Fruit fly (Drosophila melanogaster) whole organism, embryonic: Measurements from ENCODE around the gene Prosbeta6.

Source experiments
- Abd-B ChIP-seq: fragments of 200-800 bp; sonication (Bioruptor generic); optimal IDR thresholded peaks from 2 replicates; lab custom pipeline; 2018; ENCODE audit warnings: missing biosample characterization, mild to moderate bottlenecking, missing genetic modification characterization, moderate library complexity
- B-H2 ChIP-seq: fragments of 200-800 bp; sonication (Bioruptor generic); optimal IDR thresholded peaks from 2 replicates; lab custom pipeline; 2018; ENCODE audit warnings: missing biosample characterization, mild to moderate bottlenecking, missing genetic modification characterization
- CG10979 ChIP-seq: fragments of 200-800 bp; sonication (Bioruptor generic); optimal IDR thresholded peaks from 2 replicates; lab custom pipeline; 2018; ENCODE audit warnings: missing biosample characterization, mild to moderate bottlenecking, missing genetic modification characterization, moderate library complexity
- CG11456 ChIP-seq: fragments of 200-800 bp; sonication (Bioruptor generic); IDR thresholded peaks from 3 replicates; pipeline ENCODE4 v1.3.6; 2022; ENCODE audit warnings: missing biosample characterization, missing genetic modification characterization
- CG11695 ChIP-seq: fragments of 200-800 bp; sonication (Bioruptor generic); IDR thresholded peaks from 3 replicates; pipeline ENCODE4 v1.3.6; 2022; ENCODE audit warnings: missing biosample characterization, missing genetic modification characterization
- CG11696 ChIP-seq: fragments of 200-800 bp; sonication (Bioruptor generic); IDR thresholded peaks from 2 replicates; pipeline ENCODE4 v1.3.6; 2022; ENCODE audit warnings: missing biosample characterization, missing genetic modification characterization
- CG12219 ChIP-seq: fragments of 200-800 bp; sonication (Bioruptor generic); optimal IDR thresholded peaks from 3 replicates; lab custom pipeline; 2018; ENCODE audit warnings: missing biosample characterization, mild to moderate bottlenecking, missing genetic modification characterization
- CG12391 ChIP-seq: fragments of 200-800 bp; sonication (Bioruptor generic); optimal IDR thresholded peaks from 3 replicates; lab custom pipeline; 2018; ENCODE audit warnings: missing biosample characterization, mild to moderate bottlenecking, missing genetic modification characterization, moderate library complexity
- CG12659 ChIP-seq: fragments of 200-800 bp; sonication (Bioruptor generic); optimal IDR thresholded peaks from 3 replicates; lab custom pipeline; 2017; ENCODE audit warnings: mild to moderate bottlenecking, missing biosample characterization, missing genetic modification reagents, missing genetic modification characterization
- CG13424 ChIP-seq: fragments of 200-800 bp; sonication (Bioruptor generic); optimal IDR thresholded peaks from 2 replicates; lab custom pipeline; 2019; ENCODE audit warnings: missing biosample characterization, mild to moderate bottlenecking, missing genetic modification characterization, moderate library complexity
- CG17385 ChIP-seq: fragments of 200-800 bp; sonication (Bioruptor generic); optimal IDR thresholded peaks from 3 replicates; lab custom pipeline; 2018; ENCODE audit warnings: missing biosample characterization, mild to moderate bottlenecking, missing genetic modification characterization
- CG2120 ChIP-seq: fragments of 200-800 bp; sonication (Bioruptor generic); optimal IDR thresholded peaks from 3 replicates; lab custom pipeline; 2016; ENCODE audit warnings: missing biosample characterization, missing genetic modification characterization
- CG2889 ChIP-seq: fragments of 200-800 bp; sonication (Bioruptor generic); IDR thresholded peaks from 3 replicates; pipeline ENCODE4 v1.3.6; 2022; ENCODE audit warnings: missing biosample characterization, missing genetic modification characterization
- CG31224 ChIP-seq: fragments of 200-800 bp; sonication (Bioruptor generic); IDR thresholded peaks from 2 replicates; pipeline ENCODE4 v1.3.6; 2022; ENCODE audit warnings: missing biosample characterization, missing genetic modification characterization
- CG31441 ChIP-seq: fragments of 200-800 bp; sonication (Bioruptor generic); IDR thresholded peaks from 2 replicates; pipeline ENCODE4 v1.3.6; 2022; ENCODE audit warnings: missing biosample characterization, missing genetic modification characterization
- CG33213 ChIP-seq: fragments of 200-800 bp; sonication (Bioruptor generic); optimal IDR thresholded peaks from 3 replicates; lab custom pipeline; 2016; ENCODE audit warnings: missing biosample characterization, missing genetic modification characterization
- CG33557 ChIP-seq: fragments of 200-800 bp; sonication (Bioruptor generic); optimal IDR thresholded peaks from 2 replicates; lab custom pipeline; 2019; ENCODE audit warnings: missing biosample characterization, mild to moderate bottlenecking, missing genetic modification characterization, moderate library complexity
- CG34422 ChIP-seq: fragments of 200-800 bp; sonication (Bioruptor generic); IDR thresholded peaks from 3 replicates; pipeline ENCODE4 v1.3.6; 2022; ENCODE audit warnings: missing biosample characterization, missing genetic modification characterization
- CG6689 ChIP-seq: fragments of 200-800 bp; sonication (Bioruptor generic); IDR thresholded peaks from 2 replicates; pipeline ENCODE4 v1.3.6; 2022; ENCODE audit warnings: missing biosample characterization, missing genetic modification characterization
- CG8944 ChIP-seq: fragments of 200-800 bp; sonication (Bioruptor generic); optimal IDR thresholded peaks from 3 replicates; lab custom pipeline; 2016; ENCODE audit warnings: missing biosample characterization, missing genetic modification characterization
- CHES-1-like ChIP-seq: fragments of 200-800 bp; sonication (Bioruptor generic); optimal IDR thresholded peaks from 2 replicates; lab custom pipeline; 2016; ENCODE audit warnings: missing biosample characterization, missing genetic modification characterization
- D19A ChIP-seq: fragments of 200-800 bp; optimal IDR thresholded peaks from 3 replicates; lab custom pipeline; 2019; ENCODE audit warnings: missing biosample characterization, mild to moderate bottlenecking, missing genetic modification characterization, moderate library complexity
- Drgx ChIP-seq: fragments of 200-800 bp; sonication (Bioruptor generic); IDR thresholded peaks from 2 replicates; pipeline ENCODE4 v1.3.6; 2022; ENCODE audit warnings: missing biosample characterization, missing genetic modification characterization
- E2f2 ChIP-seq: fragments of 200-800 bp; sonication (Bioruptor generic); IDR thresholded peaks from 2 replicates; pipeline ENCODE4 v1.3.6; 2022; ENCODE audit warnings: missing biosample characterization, missing genetic modification characterization
- Eip74EF ChIP-seq, 2 experiments: fragments of 200-800 bp in 1 of 2; fragments of >200 bp in 1 of 2; sonication (Bioruptor generic) in 1 of 2; optimal IDR thresholded peaks; 2 replicates each; lab custom pipeline; 2017 to 2019; ENCODE audit warnings: missing biosample characterization in 2 of 2, missing genetic modification characterization in 2 of 2, mild to moderate bottlenecking in 1 of 2, moderate library complexity in 1 of 2
- Hr51 ChIP-seq, 2 experiments: fragments of 200-800 bp; sonication (Bioruptor generic); optimal IDR thresholded peaks; 2 replicates in 1 of 2; 3 replicates in 1 of 2; lab custom pipeline; 2016 to 2018; ENCODE audit warnings: missing biosample characterization in 2 of 2, missing genetic modification characterization in 2 of 2, mild to moderate bottlenecking in 1 of 2, moderate library complexity in 1 of 2
- Mes4 ChIP-seq: fragments of 200-800 bp; sonication (Bioruptor generic); optimal IDR thresholded peaks from 2 replicates; lab custom pipeline; 2016; ENCODE audit warnings: missing biosample characterization, missing genetic modification characterization
- Oli ChIP-seq: fragments of 200-800 bp; sonication (Bioruptor generic); optimal IDR thresholded peaks from 2 replicates; lab custom pipeline; 2018; ENCODE audit warnings: missing biosample characterization, mild to moderate bottlenecking, missing genetic modification characterization, moderate library complexity
- Opbp ChIP-seq: fragments of 200-800 bp; sonication (Bioruptor generic); IDR thresholded peaks from 3 replicates; pipeline ENCODE4 v1.3.6; 2022; ENCODE audit warnings: missing biosample characterization, missing genetic modification characterization; ENCODE audit not compliant: partially characterized antibody
- Rfx ChIP-seq: fragments of 200-800 bp; sonication (Bioruptor generic); IDR thresholded peaks from 2 replicates; pipeline ENCODE4 v1.3.6; 2022; ENCODE audit warnings: missing biosample characterization, missing genetic modification characterization
- Tbp ChIP-seq: fragments of >200 bp; optimal IDR thresholded peaks from 2 replicates; lab custom pipeline; 2018; ENCODE audit warnings: missing biosample characterization, missing genetic modification characterization
- Xbp1 ChIP-seq: fragments of 200-800 bp; sonication (Bioruptor generic); optimal IDR thresholded peaks from 3 replicates; lab custom pipeline; 2016; ENCODE audit warnings: missing biosample characterization, mild to moderate bottlenecking, missing genetic modification characterization
- Xrp1 ChIP-seq: fragments of 200-800 bp; sonication (Bioruptor generic); IDR thresholded peaks from 2 replicates; pipeline ENCODE4 v1.3.6; 2022; ENCODE audit warnings: missing biosample characterization, missing genetic modification characterization
- az2 ChIP-seq: fragments of 200-800 bp; sonication (Bioruptor generic); optimal IDR thresholded peaks from 3 replicates; lab custom pipeline; 2016; ENCODE audit warnings: missing biosample characterization, missing genetic modification characterization
- eve ChIP-seq, 2 experiments: fragments of >200 bp; optimal IDR thresholded peaks; 2 replicates each; lab custom pipeline; 2017; ENCODE audit warnings: missing biosample characterization in 2 of 2, missing genetic modification characterization in 2 of 2
- exex ChIP-seq: fragments of 200-800 bp; sonication (Bioruptor generic); optimal IDR thresholded peaks from 4 replicates; lab custom pipeline; 2018; ENCODE audit warnings: missing biosample characterization, mild to moderate bottlenecking, missing genetic modification characterization, moderate library complexity
- eyg ChIP-seq: fragments of 200-800 bp; sonication (Bioruptor generic); optimal IDR thresholded peaks from 3 replicates; lab custom pipeline; 2016; ENCODE audit warnings: missing biosample characterization, missing genetic modification characterization
- grn ChIP-seq: fragments of 200-800 bp; sonication (Bioruptor generic); optimal IDR thresholded peaks from 3 replicates; lab custom pipeline; 2017; ENCODE audit warnings: missing biosample characterization, missing genetic modification characterization
- gsb ChIP-seq: fragments of 200-800 bp; sonication (Bioruptor generic); IDR thresholded peaks from 2 replicates; pipeline ENCODE4 v1.3.6; 2022; ENCODE audit warnings: missing biosample characterization, missing genetic modification characterization
- gsb-n ChIP-seq: fragments of 200-800 bp; sonication (Bioruptor generic); optimal IDR thresholded peaks from 3 replicates; lab custom pipeline; 2018; ENCODE audit warnings: missing biosample characterization, mild to moderate bottlenecking, missing genetic modification characterization
- ind ChIP-seq: fragments of 200-800 bp; sonication (Bioruptor generic); optimal IDR thresholded peaks from 3 replicates; lab custom pipeline; 2016; ENCODE audit warnings: missing biosample characterization, missing genetic modification characterization
- lab ChIP-seq: fragments of 200-800 bp; sonication (Bioruptor generic); optimal IDR thresholded peaks from 3 replicates; lab custom pipeline; 2017; ENCODE audit warnings: missing biosample characterization, missing genetic modification characterization, mild to moderate bottlenecking, moderate library complexity, missing genetic modification reagents
- maf-S ChIP-seq: fragments of 200-800 bp; sonication (Bioruptor generic); optimal IDR thresholded peaks from 2 replicates; lab custom pipeline; 2016; ENCODE audit warnings: missing biosample characterization, missing genetic modification characterization
- nom ChIP-seq: fragments of 200-800 bp; sonication (Bioruptor generic); optimal IDR thresholded peaks from 2 replicates; lab custom pipeline; 2017; ENCODE audit warnings: missing biosample characterization, missing genetic modification characterization, mild to moderate bottlenecking, moderate library complexity, missing genetic modification reagents
- sima ChIP-seq: fragments of 200-800 bp; sonication (Bioruptor generic); optimal IDR thresholded peaks from 2 replicates; lab custom pipeline; 2016; ENCODE audit warnings: missing biosample characterization, missing genetic modification characterization
- sob ChIP-seq: fragments of 200-800 bp; sonication (Bioruptor generic); IDR thresholded peaks from 2 replicates; pipeline ENCODE4 v1.3.6; 2022; ENCODE audit warnings: missing biosample characterization, missing genetic modification characterization
- stc ChIP-seq: fragments of 200-800 bp; sonication (Bioruptor generic); IDR thresholded peaks from 2 replicates; pipeline ENCODE4 v1.3.6; 2022; ENCODE audit warnings: missing biosample characterization, missing genetic modification characterization
- trh ChIP-seq: fragments of 200-800 bp; sonication (Bioruptor generic); optimal IDR thresholded peaks from 2 replicates; lab custom pipeline; 2016; ENCODE audit warnings: missing biosample characterization, missing genetic modification characterization
- yki ChIP-seq: fragments of >200 bp; optimal IDR thresholded peaks from 3 replicates; lab custom pipeline; 2018

Gene Prosbeta6

dm6 chr3L:16571014-16571738, 39.0 kb downstream of the Prosbeta6 start (continued):
- TF ChIP-seq maf-S (GFP tag; lab: Kevin White, UChicago) (peak; percentile 23), stc (GFP tag; lab: Robert Waterston, UW) (peak; percentile 55; the same call in 1 of the 2 replicates), Abd-B (GFP tag; lab: Kevin White, UChicago) (peak; percentile 4), az2 (GFP tag; lab: Kevin White, UChicago) (peak; percentile 33), CG12391 (tag; lab: Kevin White, UChicago) (peak; percentile 60), Mes4 (GFP tag; lab: Kevin White, UChicago) (no peak), Oli (tag; lab: Kevin White, UChicago) (peak; percentile 47), CG6689 (peak; percentile 64; the same call in 1 of the 2 replicates), E2f2 (GFP tag; lab: Robert Waterston, UW) (peak; percentile 43), sima (GFP tag; lab: Kevin White, UChicago) (no peak), gsb (GFP tag; lab: Robert Waterston, UW) (peak; percentile 29; the same call in 1 of the 2 replicates), CG12219 (GFP tag; lab: Kevin White, UChicago) (peak; percentile 17), CHES-1-like (GFP tag; lab: Kevin White, UChicago) (peak; percentile 32), CG34422 (GFP tag; lab: Robert Waterston, UW) (0 out of 3 replicates have a peak, but pooled peaks have one; percentile 33), CG33213 (GFP tag; lab: Kevin White, UChicago) (peak; percentile 56), Tbp (GFP tag; lab: Kevin White, UChicago) (no peak), CG11696 (GFP tag; lab: Robert Waterston, UW) (peak; percentile 22; the same call in 1 of the 2 replicates), CG11695 (GFP tag; lab: Robert Waterston, UW) (peak; percentile 57; the same call in 2 of the 3 replicates), Drgx (GFP tag; lab: Robert Waterston, UW) (peak; percentile 36; the same call in 1 of the 2 replicates), CG31441 (GFP tag; lab: Robert Waterston, UW) (peak; percentile 30; the same call in 1 of the 2 replicates), Rfx (peak; percentile 85), CG2120 (GFP tag; lab: Kevin White, UChicago) (peak; percentile 82), Xrp1 (GFP tag; lab: Robert Waterston, UW) (peak; percentile 63), Xbp1 (GFP tag; lab: Kevin White, UChicago) (peak; percentile 56), CG10979 (peak; percentile 38), nom (GFP tag; lab: Kevin White, UChicago) (no peak), CG17385 (GFP tag; lab: Kevin White, UChicago) (peak; percentile 30), trh (GFP tag; lab: Kevin White, UChicago) (no peak), Opbp (GFP tag; lab: Robert Waterston, UW) (no peak), CG11456 (GFP tag; lab: Robert Waterston, UW) (0 out of 3 replicates have a peak, but pooled peaks have one; percentile 39), CG8944 (GFP tag; lab: Kevin White, UChicago) (no peak), Hr51 (GFP tag; optimal IDR thresholded peaks at IDR 0.05; lab: Kevin White, UChicago) (peak; percentile 33 to 65), ind (peak; percentile 44), exex (tag; lab: Kevin White, UChicago) (no peak), eve (GFP tag; optimal IDR thresholded peaks at IDR 0.05; lab: Kevin White, UChicago) (peak in 1 of 2 experiments; percentile 45), gsb-n (tag; lab: Kevin White, UChicago) (no peak), CG12659 (GFP tag; lab: Kevin White, UChicago) (peak; percentile 53), CG33557 (no peak), yki (lab: Kevin White, UChicago) (no peak), CG13424 (tag; lab: Kevin White, UChicago) (peak; percentile 42), Eip74EF (GFP tag; optimal IDR thresholded peaks at IDR 0.05; lab: Kevin White, UChicago) (no peak), grn (GFP tag; lab: Kevin White, UChicago) (no peak), CG31224 (GFP tag; lab: Robert Waterston, UW) (peak; percentile 15; the same call in 1 of the 2 replicates), sob (GFP tag; lab: Robert Waterston, UW) (peak; percentile 70), eyg (GFP tag; lab: Kevin White, UChicago) (no peak), lab (peak; percentile 71), D19A (tag; lab: Kevin White, UChicago) (peak; percentile 12), CG2889 (peak; percentile 62), B-H2 (GFP tag; lab: Kevin White, UChicago) (no peak)
